6 fruit fly cellular contexts compared by ENCODE assay signal in genomic region chrX:19663196-19663858, dm6.
TF ChIP-seq lines count a peak whose summit lies in the region.

No protein-coding gene starts in this region.

- no peak for TF ChIP-seq CTCF in whole organism, embryonic (GFP tag; optimal IDR thresholded peaks at IDR 0.05; lab: Kevin White, UChicago)

TF ChIP-seq in whole organism, 6 proteins besides CTCF, POLR2A, EP300 and RAD21:
- no peak for TF ChIP-seq usp (GFP tag; optimal IDR thresholded peaks at IDR 0.05; lab: Kevin White, UChicago)
- TF ChIP-seq Dll (optimal IDR thresholded peaks at IDR 0.05; lab: Kevin White, UChicago), result peak; percentile 2

TF ChIP-seq in whole organism, adult, 20 proteins besides CTCF, POLR2A, EP300 and RAD21 (continues in another document):
- TF ChIP-seq CG33017 (tag; optimal IDR thresholded peaks at IDR 0.05; lab: Kevin White, UChicago) (no peak), CG14711 (tag; optimal IDR thresholded peaks at IDR 0.05; lab: Kevin White, UChicago) (no peak), cnc (optimal IDR thresholded peaks at IDR 0.05; lab: Kevin White, UChicago) (no peak), cic (GFP tag; optimal IDR thresholded peaks at IDR 0.05; lab: Kevin White, UChicago) (no peak), CG1620 (GFP tag; optimal IDR thresholded peaks at IDR 0.05; lab: Kevin White, UChicago) (no peak), Crg-1 (GFP tag; optimal IDR thresholded peaks at IDR 0.05; lab: Kevin White, UChicago) (no peak), Hr96 (GFP tag; optimal IDR thresholded peaks at IDR 0.05; lab: Kevin White, UChicago) (no peak), toe (GFP tag; optimal IDR thresholded peaks at IDR 0.05; lab: Kevin White, UChicago) (no peak), CG7045 (GFP tag; optimal IDR thresholded peaks at IDR 0.05; lab: Kevin White, UChicago) (peak; percentile 17), CG5204 (GFP tag; optimal IDR thresholded peaks at IDR 0.05; lab: Kevin White, UChicago) (peak; percentile 50), Clk (GFP tag; optimal IDR thresholded peaks at IDR 0.05; lab: Kevin White, UChicago) (no peak), bab1 (GFP tag; optimal IDR thresholded peaks at IDR 0.05; lab: Kevin White, UChicago) (no peak), Mnt (GFP tag; optimal IDR thresholded peaks at IDR 0.05; lab: Kevin White, UChicago) (no peak), CG7101 (tag; optimal IDR thresholded peaks at IDR 0.05; lab: Kevin White, UChicago) (peak; percentile 47), CG12768 (GFP tag; optimal IDR thresholded peaks at IDR 0.05; lab: Kevin White, UChicago) (no peak), ovo (GFP tag; optimal IDR thresholded peaks at IDR 0.05; lab: Kevin White, UChicago) (peak; percentile 19), pad (GFP tag; optimal IDR thresholded peaks at IDR 0.05; lab: Kevin White, UChicago) (peak; percentile 8), kay (GFP tag; lab: Kevin White, UChicago; ENCODE audit: borderline replicate concordance) (no peak), tj (GFP tag; optimal IDR thresholded peaks at IDR 0.05; lab: Kevin White, UChicago) (peak; percentile 17)

TF ChIP-seq in whole organism, embryonic, 481 proteins besides CTCF, POLR2A, EP300 and RAD21 (continues in another document):
- TF ChIP-seq rib (GFP tag; IDR thresholded peaks at IDR 0.05; lab: Robert Waterston, UW) (no peak), Hmx (GFP tag; optimal IDR thresholded peaks at IDR 0.05; lab: Kevin White, UChicago) (no peak), CG8924 (tag; optimal IDR thresholded peaks at IDR 0.05; lab: Kevin White, UChicago) (peak; percentile 69), CG10274 (GFP tag; optimal IDR thresholded peaks at IDR 0.05; lab: Kevin White, UChicago) (peak; percentile 25), CG30403 (GFP tag; optimal IDR thresholded peaks at IDR 0.05; lab: Kevin White, UChicago) (peak; percentile 72), Usf (GFP tag; optimal IDR thresholded peaks at IDR 0.05; lab: Kevin White, UChicago) (peak; percentile 41), CG34376 (GFP tag; optimal IDR thresholded peaks at IDR 0.05; lab: Kevin White, UChicago) (peak; percentile 58), gem (tag; optimal IDR thresholded peaks at IDR 0.05; lab: Kevin White, UChicago) (peak; percentile 56), ATbp (GFP tag; optimal IDR thresholded peaks at IDR 0.05; lab: Kevin White, UChicago) (peak; percentile 24), sc (optimal IDR thresholded peaks at IDR 0.05; lab: Kevin White, UChicago) (no peak), sc (GFP tag; optimal IDR thresholded peaks at IDR 0.05; lab: Kevin White, UChicago) (peak; percentile 24), Fer3 (tag; optimal IDR thresholded peaks at IDR 0.05; lab: Kevin White, UChicago) (peak; percentile 44), CG4707 (GFP tag; optimal IDR thresholded peaks at IDR 0.05; lab: Kevin White, UChicago) (peak; percentile 44), CG12391 (tag; optimal IDR thresholded peaks at IDR 0.05; lab: Kevin White, UChicago) (peak; percentile 66), fd3F (GFP tag; optimal IDR thresholded peaks at IDR 0.05; lab: Kevin White, UChicago) (peak; percentile 7), CG12942 (GFP tag; optimal IDR thresholded peaks at IDR 0.05; lab: Kevin White, UChicago) (peak; percentile 36), Hr3 (GFP tag; optimal IDR thresholded peaks at IDR 0.05; lab: Kevin White, UChicago) (peak; percentile 25), CG12104 (GFP tag; optimal IDR thresholded peaks at IDR 0.05; lab: Kevin White, UChicago) (peak; percentile 61)

TF ChIP-seq in whole organism, prepupa, 60 proteins besides CTCF, POLR2A, EP300 and RAD21 (continues in another document):
- TF ChIP-seq fkh (GFP tag; optimal IDR thresholded peaks at IDR 0.05; lab: Kevin White, UChicago), result no peak
- TF ChIP-seq Sox102F (GFP tag; optimal IDR thresholded peaks at IDR 0.05; lab: Kevin White, UChicago), result peak; percentile 45
- TF ChIP-seq esn (GFP tag; optimal IDR thresholded peaks at IDR 0.05; lab: Kevin White, UChicago), result peak; percentile 66
- peak; percentile 10; the same call in 1 of the 3 replicates for TF ChIP-seq eg (GFP tag; IDR thresholded peaks at IDR 0.05; lab: Robert Waterston, UW)
- peak; percentile 50 for TF ChIP-seq CG3032 (tag; optimal IDR thresholded peaks at IDR 0.05; lab: Kevin White, UChicago)
- no peak for TF ChIP-seq fd85E (GFP tag; optimal IDR thresholded peaks at IDR 0.05; lab: Kevin White, UChicago)
- TF ChIP-seq dac (GFP tag; optimal IDR thresholded peaks at IDR 0.05; lab: Kevin White, UChicago), result peak; percentile 29
- peak; percentile 63 for TF ChIP-seq topi (GFP tag; optimal IDR thresholded peaks at IDR 0.05; lab: Kevin White, UChicago)
- TF ChIP-seq CG4318 (GFP tag; optimal IDR thresholded peaks at IDR 0.05; lab: Kevin White, UChicago), result no peak
- peak; percentile 50 for TF ChIP-seq CG6792 (GFP tag; optimal IDR thresholded peaks at IDR 0.05; lab: Kevin White, UChicago)
- peak; percentile 49 for TF ChIP-seq Hr39 (GFP tag; optimal IDR thresholded peaks at IDR 0.05; lab: Kevin White, UChicago)
- TF ChIP-seq vri (GFP tag; optimal IDR thresholded peaks at IDR 0.05; lab: Kevin White, UChicago), result no peak
- peak; percentile 55 for TF ChIP-seq fd59A (GFP tag; optimal IDR thresholded peaks at IDR 0.05; lab: Kevin White, UChicago)
- TF ChIP-seq CG10631 (GFP tag; optimal IDR thresholded peaks at IDR 0.05; lab: Kevin White, UChicago), result peak; percentile 40
- no peak for TF ChIP-seq Sox15 (GFP tag; optimal IDR thresholded peaks at IDR 0.05; lab: Kevin White, UChicago)
- TF ChIP-seq Met (GFP tag; optimal IDR thresholded peaks at IDR 0.05; lab: Kevin White, UChicago), result peak; percentile 64
- peak in 1 of 2 experiments; percentile 16 for TF ChIP-seq salr (GFP tag; optimal IDR thresholded peaks at IDR 0.05; lab: Kevin White, UChicago)
- no peak for TF ChIP-seq Gug (GFP tag; IDR thresholded peaks at IDR 0.05; lab: Robert Waterston, UW)
- peak; percentile 75 for TF ChIP-seq svp (GFP tag; lab: Kevin White, UChicago)

TF ChIP-seq in whole organism, pupa, 21 proteins besides CTCF, POLR2A, EP300 and RAD21:
- no peak for TF ChIP-seq CG14655 (GFP tag; optimal IDR thresholded peaks at IDR 0.05; lab: Kevin White, UChicago)
- TF ChIP-seq CG12605 (GFP tag; IDR thresholded peaks at IDR 0.05; lab: Robert Waterston, UW), result no peak
- TF ChIP-seq CG8301 (tag; optimal IDR thresholded peaks at IDR 0.05; lab: Kevin White, UChicago), result peak; percentile 52
- peak; percentile 15 for TF ChIP-seq CG17806 (tag; optimal IDR thresholded peaks at IDR 0.05; lab: Kevin White, UChicago)
- peak; percentile 72 for TF ChIP-seq EcR (GFP tag; optimal IDR thresholded peaks at IDR 0.05; lab: Kevin White, UChicago)
- TF ChIP-seq CG32121 (GFP tag; IDR thresholded peaks at IDR 0.05; lab: Robert Waterston, UW), result no peak
- TF ChIP-seq Pif1A (GFP tag; optimal IDR thresholded peaks at IDR 0.05; lab: Kevin White, UChicago), result peak; percentile 16
- TF ChIP-seq fd96Ca (GFP tag; IDR thresholded peaks at IDR 0.05; lab: Robert Waterston, UW), result no peak
- TF ChIP-seq gl (tag; optimal IDR thresholded peaks at IDR 0.05; lab: Kevin White, UChicago), result no peak
- peak; percentile 54 for TF ChIP-seq CG15710 (tag; optimal IDR thresholded peaks at IDR 0.05; lab: Kevin White, UChicago)
- peak; percentile 51 for TF ChIP-seq Pif1B (GFP tag; optimal IDR thresholded peaks at IDR 0.05; lab: Kevin White, UChicago)
- TF ChIP-seq rn (GFP tag; IDR thresholded peaks at IDR 0.05; lab: Robert Waterston, UW), result no peak
- peak; percentile 22 for TF ChIP-seq CG34367 (tag; optimal IDR thresholded peaks at IDR 0.05; lab: Kevin White, UChicago)
- TF ChIP-seq CG13204 (GFP tag; optimal IDR thresholded peaks at IDR 0.05; lab: Kevin White, UChicago), result peak; percentile 25
- TF ChIP-seq Ets98B (GFP tag; IDR thresholded peaks at IDR 0.05; lab: Robert Waterston, UW), result no peak
- TF ChIP-seq CG9948 (tag; optimal IDR thresholded peaks at IDR 0.05; lab: Kevin White, UChicago), result peak; percentile 48
- TF ChIP-seq D1 (tag; optimal IDR thresholded peaks at IDR 0.05; lab: Kevin White, UChicago), result no peak
- TF ChIP-seq CG4496 (GFP tag; IDR thresholded peaks at IDR 0.05; lab: Robert Waterston, UW), result no peak
- TF ChIP-seq Snoo (tag; optimal IDR thresholded peaks at IDR 0.05; lab: Kevin White, UChicago), result peak; percentile 53
- TF ChIP-seq CG8159 (tag; optimal IDR thresholded peaks at IDR 0.05; lab: Kevin White, UChicago), result peak; percentile 72
- no peak for TF ChIP-seq CG10348 (GFP tag; IDR thresholded peaks at IDR 0.05; lab: Robert Waterston, UW)

TF ChIP-seq in whole organism, wandering third instar larva, 38 proteins besides CTCF, POLR2A, EP300 and RAD21:
- TF ChIP-seq h (GFP tag; optimal IDR thresholded peaks at IDR 0.05; lab: Kevin White, UChicago), result peak; percentile 6
- peak; percentile 68 for TF ChIP-seq Sp1 (GFP tag; optimal IDR thresholded peaks at IDR 0.05; lab: Kevin White, UChicago)
- no peak for TF ChIP-seq Vsx2 (GFP tag; optimal IDR thresholded peaks at IDR 0.05; lab: Kevin White, UChicago; ENCODE audit: partially characterized antibody)
- no peak for TF ChIP-seq Mio (GFP tag; optimal IDR thresholded peaks at IDR 0.05; lab: Kevin White, UChicago)
- TF ChIP-seq jim (GFP tag; optimal IDR thresholded peaks at IDR 0.05; lab: Kevin White, UChicago), result no peak
- peak; percentile 39 for TF ChIP-seq ey (GFP tag; optimal IDR thresholded peaks at IDR 0.05; lab: Kevin White, UChicago)
- peak; percentile 3 for TF ChIP-seq Hr83 (GFP tag; optimal IDR thresholded peaks at IDR 0.05; lab: Kevin White, UChicago; ENCODE audit: poor library complexity, severe bottlenecking)
- peak; percentile 16 for TF ChIP-seq OdsH (GFP tag; optimal IDR thresholded peaks at IDR 0.05; lab: Kevin White, UChicago)
- peak; percentile 64 for TF ChIP-seq HLH106 (tag; optimal IDR thresholded peaks at IDR 0.05; lab: Kevin White, UChicago)
- peak; percentile 79 for TF ChIP-seq woc (GFP tag; optimal IDR thresholded peaks at IDR 0.05; lab: Kevin White, UChicago)
- TF ChIP-seq fru (GFP tag; optimal IDR thresholded peaks at IDR 0.05; lab: Kevin White, UChicago), result peak; percentile 37
- peak in 1 of 2 experiments; percentile 33 for TF ChIP-seq dl (GFP tag; optimal IDR thresholded peaks at IDR 0.05; lab: Kevin White, UChicago; ENCODE audit: insufficient read depth in 1 of 2, partially characterized antibody in 2 of 2)
- TF ChIP-seq GATAd (GFP tag; optimal IDR thresholded peaks at IDR 0.05; lab: Kevin White, UChicago), result no peak
- TF ChIP-seq Dif (GFP tag; optimal IDR thresholded peaks at IDR 0.05; lab: Kevin White, UChicago; ENCODE audit: partially characterized antibody), result no peak
- peak in 1 of 2 experiments; percentile 45 for TF ChIP-seq foxo (GFP tag; optimal IDR thresholded peaks at IDR 0.05; lab: Kevin White, UChicago)
- TF ChIP-seq br (GFP tag; optimal IDR thresholded peaks at IDR 0.05; lab: Kevin White, UChicago), result peak; percentile 34
- peak; percentile 37 for TF ChIP-seq psq (GFP tag; optimal IDR thresholded peaks at IDR 0.05; lab: Kevin White, UChicago)
- peak; percentile 5 for TF ChIP-seq CG9705 (GFP tag; optimal IDR thresholded peaks at IDR 0.05; lab: Kevin White, UChicago)
- peak; percentile 14 for TF ChIP-seq rgr (GFP tag; optimal IDR thresholded peaks at IDR 0.05; lab: Kevin White, UChicago)
- no peak for TF ChIP-seq Hr78 (GFP tag; optimal IDR thresholded peaks at IDR 0.05; lab: Kevin White, UChicago)
